Worm (Caenorhabditis elegans) whole organism, L3 larva: ENCODE measurements around the gene ceh-41.

ENCODE experiments used
- ZK546.5 ChIP-seq: sonication (generic microtip); optimal IDR thresholded peaks from 2 replicates; lab custom pipeline; 2017; ENCODE audit warnings: missing biosample characterization, missing genetic modification characterization
- aly-2 ChIP-seq: fragments of 150-350 bp; optimal IDR thresholded peaks from 2 replicates; lab custom pipeline; 2014; ENCODE audit warnings: missing biosample characterization, missing genetic modification characterization
- ama-1 ChIP-seq: fragments of 150-350 bp; optimal IDR thresholded peaks from 2 replicates; lab custom pipeline; 2018
- ceh-28 ChIP-seq: fragments of 150-350 bp; optimal IDR thresholded peaks from 2 replicates; lab custom pipeline; 2014; ENCODE audit warnings: missing biosample characterization, missing genetic modification reagents, missing genetic modification characterization
- ceh-82 ChIP-seq: fragments of 150-350 bp; optimal IDR thresholded peaks from 2 replicates; lab custom pipeline; 2014; ENCODE audit warnings: missing biosample characterization, missing genetic modification characterization
- ceh-9 ChIP-seq: sonication (generic microtip); optimal IDR thresholded peaks from 2 replicates; lab custom pipeline; 2018; ENCODE audit warnings: missing biosample characterization, missing genetic modification characterization
- daf-12 ChIP-seq: fragments of 150-350 bp; optimal IDR thresholded peaks from 2 replicates; lab custom pipeline; 2014; ENCODE audit warnings: missing biosample characterization, missing genetic modification reagents, missing genetic modification characterization
- egl-27 ChIP-seq: sonication (generic microtip); optimal IDR thresholded peaks from 4 replicates; lab custom pipeline; 2017; ENCODE audit warnings: missing biosample characterization, missing genetic modification reagents, missing genetic modification characterization
- egl-5 ChIP-seq: fragments of 150-350 bp; optimal IDR thresholded peaks from 2 replicates; lab custom pipeline; 2017; ENCODE audit warnings: missing biosample characterization, missing genetic modification reagents, missing genetic modification characterization, inconsistent platforms
- elt-1 ChIP-seq: fragments of 150-350 bp; optimal IDR thresholded peaks from 2 replicates; lab custom pipeline; 2014; ENCODE audit warnings: missing biosample characterization, missing genetic modification characterization
- elt-2 ChIP-seq: sonication (generic microtip); optimal IDR thresholded peaks from 2 replicates; lab custom pipeline; 2016; ENCODE audit warnings: missing genetic modification reagents, mild to moderate bottlenecking, missing genetic modification characterization, missing compliant biosample characterization
- elt-3 ChIP-seq, 3 experiments: fragments of 150-350 bp in 1 of 3; sonication (generic microtip) in 2 of 3; optimal IDR thresholded peaks; 2 replicates in 2 of 3; 4 replicates in 1 of 3; lab custom pipeline; 2014 to 2017; ENCODE audit warnings: missing biosample characterization in 3 of 3, missing genetic modification characterization in 3 of 3
- eor-1 ChIP-seq, 2 experiments: fragments of 150-350 bp; optimal IDR thresholded peaks; 2 replicates each; lab custom pipeline; 2014 to 2018; ENCODE audit warnings: missing biosample characterization in 2 of 2, missing genetic modification characterization in 2 of 2
- fkh-10 ChIP-seq: sonication (generic microtip); optimal IDR thresholded peaks from 2 replicates; lab custom pipeline; 2017; ENCODE audit warnings: missing biosample characterization, missing genetic modification reagents, missing genetic modification characterization
- fkh-2 ChIP-seq: fragments of 150-350 bp; optimal IDR thresholded peaks from 2 replicates; lab custom pipeline; 2014; ENCODE audit warnings: missing biosample characterization, missing genetic modification reagents, missing genetic modification characterization
- fos-1 ChIP-seq: fragments of 150-350 bp; optimal IDR thresholded peaks from 2 replicates; lab custom pipeline; 2014; ENCODE audit warnings: missing biosample characterization, missing genetic modification characterization
- hmg-11 ChIP-seq: sonication (generic microtip); optimal IDR thresholded peaks from 2 replicates; lab custom pipeline; 2016; ENCODE audit warnings: missing genetic modification characterization, missing compliant biosample characterization
- jun-1 ChIP-seq: fragments of 150-350 bp; optimal IDR thresholded peaks from 2 replicates; lab custom pipeline; 2014; ENCODE audit warnings: missing biosample characterization, missing genetic modification reagents, missing genetic modification characterization
- lin-15B ChIP-seq: fragments of 150-350 bp; optimal IDR thresholded peaks from 2 replicates; lab custom pipeline; 2014; ENCODE audit warnings: missing biosample characterization, missing genetic modification characterization
- lin-39 ChIP-seq: fragments of 150-350 bp; optimal IDR thresholded peaks from 2 replicates; lab custom pipeline; 2018; ENCODE audit warnings: missing biosample characterization, missing genetic modification reagents, missing genetic modification characterization
- lsy-12 ChIP-seq: sonication (generic microtip); optimal IDR thresholded peaks from 2 replicates; lab custom pipeline; 2016; ENCODE audit warnings: mild to moderate bottlenecking, missing genetic modification characterization, missing compliant biosample characterization
- mdl-1 ChIP-seq: fragments of 150-350 bp; optimal IDR thresholded peaks from 2 replicates; lab custom pipeline; 2014; ENCODE audit warnings: missing biosample characterization, missing genetic modification characterization
- mml-1 ChIP-seq: fragments of 150-350 bp; sonication (generic microtip); optimal IDR thresholded peaks from 3 replicates; lab custom pipeline; 2014; ENCODE audit warnings: missing biosample characterization, missing genetic modification characterization
- nfya-1 ChIP-seq: sonication (generic microtip); optimal IDR thresholded peaks from 2 replicates; lab custom pipeline; 2017; ENCODE audit warnings: missing genetic modification characterization, mild to moderate bottlenecking, missing compliant biosample characterization, antibody characterized with exemption, moderate library complexity; ENCODE audit not compliant: insufficient read depth
- nhr-11 ChIP-seq: fragments of 150-350 bp; optimal IDR thresholded peaks from 2 replicates; lab custom pipeline; 2014; ENCODE audit warnings: missing biosample characterization, missing genetic modification characterization
- nhr-12 ChIP-seq: fragments of 150-350 bp; optimal IDR thresholded peaks from 2 replicates; lab custom pipeline; 2014; ENCODE audit warnings: missing biosample characterization, missing genetic modification characterization
- nhr-23 ChIP-seq: fragments of 150-350 bp; optimal IDR thresholded peaks from 2 replicates; lab custom pipeline; 2014; ENCODE audit warnings: missing biosample characterization, missing genetic modification reagents, missing genetic modification characterization
- nhr-237 ChIP-seq: fragments of 150-350 bp; optimal IDR thresholded peaks from 2 replicates; lab custom pipeline; 2014; ENCODE audit warnings: missing biosample characterization, missing genetic modification characterization
- nhr-25 ChIP-seq: sonication (generic microtip); optimal IDR thresholded peaks from 2 replicates; lab custom pipeline; 2017; ENCODE audit warnings: missing biosample characterization, missing genetic modification characterization
- nhr-28 ChIP-seq: fragments of 150-350 bp; optimal IDR thresholded peaks from 2 replicates; lab custom pipeline; 2014; ENCODE audit warnings: missing biosample characterization, missing genetic modification characterization
- nhr-43 ChIP-seq: sonication (generic microtip); optimal IDR thresholded peaks from 2 replicates; lab custom pipeline; 2016; ENCODE audit warnings: mild to moderate bottlenecking, missing genetic modification characterization, missing compliant biosample characterization; ENCODE audit not compliant: poor library complexity, severe bottlenecking
- nhr-67 ChIP-seq: fragments of 150-350 bp; optimal IDR thresholded peaks from 2 replicates; lab custom pipeline; 2014; ENCODE audit warnings: missing biosample characterization, missing genetic modification characterization
- nhr-76 ChIP-seq: fragments of 150-350 bp; sonication (generic microtip); optimal IDR thresholded peaks from 5 replicates; lab custom pipeline; 2014; ENCODE audit warnings: missing biosample characterization, missing genetic modification characterization
- nhr-77 ChIP-seq: fragments of 150-350 bp; optimal IDR thresholded peaks from 2 replicates; lab custom pipeline; 2014; ENCODE audit warnings: missing biosample characterization, missing genetic modification characterization
- pha-4 ChIP-seq: fragments of 150-350 bp; optimal IDR thresholded peaks from 2 replicates; lab custom pipeline; 2014; ENCODE audit warnings: missing biosample characterization, missing genetic modification reagents, missing genetic modification characterization
- pqm-1 ChIP-seq: fragments of 150-350 bp; optimal IDR thresholded peaks from 2 replicates; lab custom pipeline; 2017; ENCODE audit warnings: missing biosample characterization, missing genetic modification characterization, inconsistent platforms
- skn-1 ChIP-seq: fragments of 150-350 bp; optimal IDR thresholded peaks from 2 replicates; lab custom pipeline; 2014; ENCODE audit warnings: missing biosample characterization, missing genetic modification characterization
- snpc-4 ChIP-seq: fragments of 150-350 bp; optimal IDR thresholded peaks from 2 replicates; lab custom pipeline; 2014; ENCODE audit warnings: missing biosample characterization, missing genetic modification characterization
- tbx-2 ChIP-seq: sonication (generic microtip); optimal IDR thresholded peaks from 2 replicates; lab custom pipeline; 2016; ENCODE audit warnings: mild to moderate bottlenecking, missing genetic modification characterization, missing compliant biosample characterization
- unc-62 ChIP-seq: fragments of 150-350 bp; sonication (generic microtip); optimal IDR thresholded peaks from 4 replicates; lab custom pipeline; 2014; ENCODE audit warnings: missing biosample characterization, missing genetic modification reagents, missing genetic modification characterization
- zag-1 ChIP-seq: fragments of 150-350 bp; optimal IDR thresholded peaks from 2 replicates; lab custom pipeline; 2014; ENCODE audit warnings: missing biosample characterization, missing genetic modification characterization
- ztf-11 ChIP-seq: fragments of 150-350 bp; optimal IDR thresholded peaks from 2 replicates; lab custom pipeline; 2014; ENCODE audit warnings: missing biosample characterization, missing genetic modification characterization
- ztf-4 ChIP-seq: fragments of 150-350 bp; optimal IDR thresholded peaks from 2 replicates; lab custom pipeline; 2014; ENCODE audit warnings: missing biosample characterization, missing genetic modification characterization

ceh-41 gene

DNA sequence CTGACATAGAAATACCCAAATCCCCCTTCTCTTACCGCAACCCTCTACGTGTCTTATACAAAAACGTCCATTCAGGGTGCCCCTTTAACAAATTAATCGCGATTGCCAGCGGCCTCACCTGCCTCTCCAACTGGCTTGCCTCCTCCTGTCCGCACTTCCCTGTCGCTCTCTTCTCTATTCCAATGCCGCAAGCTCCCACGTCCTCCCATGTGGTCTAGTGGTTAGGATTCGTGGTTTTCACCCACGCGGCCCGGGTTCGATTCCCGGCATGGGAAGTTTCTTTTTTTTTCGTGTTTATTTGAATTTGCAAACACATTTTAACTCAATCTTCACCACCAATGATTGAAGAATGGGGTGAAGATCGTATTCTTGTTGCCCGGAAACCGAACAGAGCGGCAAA, 10.1 kb upstream of the ceh-41 start (continued):
- TF ChIP-seq mml-1 (tag; lab: Kevin White, UChicago) (no peak), fos-1 (no peak), ama-1 (lab: Kevin White, UChicago) (no peak), ztf-11 (tag; lab: Kevin White, UChicago) (no peak), nhr-28 (tag; lab: Kevin White, UChicago) (no peak), jun-1 (peak; percentile 3), nhr-25 (tag; lab: Kevin White, UChicago) (no peak)

DNA sequence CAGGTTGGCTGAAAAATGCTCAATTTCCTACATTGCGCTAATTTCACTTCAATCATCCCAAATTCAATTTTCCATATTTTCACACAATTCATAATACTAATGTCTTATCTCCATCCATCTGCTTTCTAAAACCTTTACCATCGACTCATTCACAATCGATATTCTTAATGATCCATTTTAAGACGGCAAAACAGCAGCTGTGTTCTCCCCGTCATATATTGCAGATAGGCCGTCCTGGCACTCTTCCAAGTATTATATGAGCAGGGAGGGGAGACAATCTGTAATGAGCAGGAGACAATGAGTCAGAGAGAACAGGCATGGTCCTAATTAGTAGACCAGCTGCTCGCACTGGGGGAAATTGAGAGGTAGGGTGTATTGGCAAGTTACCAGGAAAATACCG, 9.3 kb upstream of the ceh-41 start:
- TF ChIP-seq egl-5, result no peak
- no peak for TF ChIP-seq nhr-12 (tag; lab: Kevin White, UChicago)
- TF ChIP-seq nfya-1 (tag; lab: Kevin White, UChicago), result no peak
- no peak for TF ChIP-seq ama-1 (lab: Kevin White, UChicago)
- no peak for TF ChIP-seq fkh-10 (GFP tag; lab: Kevin White, UChicago)
- no peak for TF ChIP-seq ceh-9 (tag; lab: Kevin White, UChicago)
- no peak for TF ChIP-seq ztf-4
- no peak for TF ChIP-seq nhr-77
- no peak for TF ChIP-seq nhr-28 (tag; lab: Kevin White, UChicago)
- TF ChIP-seq fos-1, result no peak
- TF ChIP-seq daf-12 (tag; lab: Kevin White, UChicago), result no peak
- TF ChIP-seq ceh-28, result no peak
- no peak for TF ChIP-seq nhr-43 (tag; lab: Kevin White, UChicago)
- TF ChIP-seq nhr-23 (tag; lab: Kevin White, UChicago), result no peak
- no peak for TF ChIP-seq nhr-11 (tag; lab: Kevin White, UChicago)
- TF ChIP-seq zag-1 (tag; lab: Kevin White, UChicago), result no peak
- TF ChIP-seq hmg-11 (tag; lab: Kevin White, UChicago), result no peak
- no peak for TF ChIP-seq tbx-2 (tag; lab: Kevin White, UChicago)

DNA sequence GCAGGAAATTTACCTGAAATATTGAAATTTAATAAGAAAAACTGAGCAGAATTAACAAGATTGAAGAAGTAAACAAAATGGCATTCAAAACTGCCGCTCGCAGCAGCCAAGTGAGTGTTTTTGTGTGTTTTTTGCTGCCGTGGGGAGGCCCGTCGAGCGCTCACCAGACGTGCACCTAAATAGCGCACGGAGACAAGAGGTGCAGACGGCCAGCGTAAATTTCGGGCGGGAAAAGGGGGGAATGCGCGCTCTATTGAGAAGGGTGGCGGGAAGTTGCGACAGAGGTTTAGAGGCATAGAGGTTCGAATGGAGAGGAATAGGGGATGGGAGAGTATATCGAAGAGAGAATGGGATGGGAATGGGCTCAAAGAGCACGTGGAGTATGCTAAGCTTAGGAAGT, 7.7 kb upstream of the ceh-41 start, which contains the start of gene ceh-39:
Gene ceh-39 (minus strand): TSS at position 13 of the 400 bp plus-strand sequence.
- TF ChIP-seq egl-5 (peak; percentile 26), lsy-12 (tag; lab: Kevin White, UChicago) (peak; percentile 65), nhr-237 (no peak), nhr-11 (tag; lab: Kevin White, UChicago) (no peak), ztf-11 (tag; lab: Kevin White, UChicago) (no peak), elt-1 (tag; lab: Kevin White, UChicago) (peak; percentile 2), nhr-12 (tag; lab: Kevin White, UChicago) (no peak), jun-1 (peak; percentile 14), lin-15B (tag; lab: Kevin White, UChicago) (peak; percentile 88), hmg-11 (tag; lab: Kevin White, UChicago) (peak; percentile 64), lin-39 (tag; lab: Kevin White, UChicago) (peak; percentile 72), pha-4 (tag; lab: Kevin White, UChicago) (peak; percentile 65), pqm-1 (tag; lab: Kevin White, UChicago) (no peak), snpc-4 (tag; lab: Kevin White, UChicago) (peak; percentile 36), nfya-1 (tag; lab: Kevin White, UChicago) (peak; percentile 78), fkh-10 (GFP tag; lab: Kevin White, UChicago) (peak; percentile 38), eor-1 (tag; optimal IDR thresholded peaks at IDR 0.05; lab: Kevin White, UChicago) (no peak), skn-1 (peak; percentile 50)

DNA sequence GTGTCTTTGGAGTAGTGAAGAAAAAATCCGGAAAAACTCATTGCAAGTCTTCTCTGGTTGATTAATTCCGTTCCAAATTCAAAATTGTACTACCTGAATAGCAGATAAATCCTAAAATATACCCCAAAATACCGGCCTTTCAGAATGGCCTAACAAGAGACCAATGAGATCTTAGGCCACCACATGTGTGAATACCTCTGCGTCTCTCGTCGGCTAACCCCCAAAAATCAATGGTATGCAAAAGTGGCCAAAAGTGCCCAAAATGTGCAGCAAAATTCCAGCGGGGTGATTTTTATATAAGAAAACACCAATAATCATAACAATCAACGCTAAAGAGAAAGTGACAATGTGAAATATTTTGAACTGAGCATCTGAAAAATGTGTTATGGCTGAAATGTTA, 5.1 kb upstream of the ceh-41 start, which contains the start of gene T26C11.9:
Gene T26C11.9 (minus strand): TSS at position 254 of the 400 bp plus-strand sequence.
- TF ChIP-seq aly-2 (tag; lab: Kevin White, UChicago) (no peak), nhr-237 (no peak), ztf-11 (tag; lab: Kevin White, UChicago) (no peak), unc-62 (GFP tag; lab: Kevin White, UChicago) (no peak), ceh-28 (peak; percentile 73), skn-1 (no peak), fkh-10 (GFP tag; lab: Kevin White, UChicago) (no peak), mml-1 (tag; lab: Kevin White, UChicago) (no peak), lin-39 (tag; lab: Kevin White, UChicago) (no peak), egl-27 (no peak), lin-15B (tag; lab: Kevin White, UChicago) (peak; percentile 75), ceh-82 (tag; lab: Kevin White, UChicago) (no peak), daf-12 (tag; lab: Kevin White, UChicago) (no peak), elt-3 (tag; optimal IDR thresholded peaks at IDR 0.05; lab: Kevin White, UChicago) (no peak), hmg-11 (tag; lab: Kevin White, UChicago) (peak; percentile 75), pqm-1 (tag; lab: Kevin White, UChicago) (no peak), ama-1 (lab: Kevin White, UChicago) (no peak), jun-1 (no peak), ZK546.5 (tag; lab: Kevin White, UChicago) (no peak), nfya-1 (tag; lab: Kevin White, UChicago) (peak; percentile 52), egl-5 (no peak), snpc-4 (tag; lab: Kevin White, UChicago) (no peak), nhr-23 (tag; lab: Kevin White, UChicago) (peak; percentile 22), ztf-4 (no peak), tbx-2 (tag; lab: Kevin White, UChicago) (no peak), eor-1 (tag; optimal IDR thresholded peaks at IDR 0.05; lab: Kevin White, UChicago) (no peak), ceh-9 (tag; lab: Kevin White, UChicago) (no peak), pha-4 (tag; lab: Kevin White, UChicago) (peak; percentile 45), nhr-76 (tag; lab: Kevin White, UChicago) (no peak), elt-2 (tag; lab: Kevin White, UChicago) (no peak), nhr-28 (tag; lab: Kevin White, UChicago) (no peak), elt-1 (tag; lab: Kevin White, UChicago) (no peak), fkh-2 (no peak), mdl-1 (tag; lab: Kevin White, UChicago) (no peak), nhr-67 (tag; lab: Kevin White, UChicago) (no peak)
